Fruit fly (Drosophila melanogaster): ENCODE measurements around the gene GstZ2.
A peak's percentile ranks its signal among the peaks of the same experiment; 100 is the strongest.

GstZ2 gene

dm6 chr3R:9448320-9448719 lies 12.1 kb downstream of the GstZ2 start (continued):
- TF ChIP-seq lab (GFP tag; optimal IDR thresholded peaks at IDR 0.05) (peak; percentile 59), CG6765 (GFP tag; optimal IDR thresholded peaks at IDR 0.05) (peak; percentile 22), CG17568 (GFP tag; optimal IDR thresholded peaks at IDR 0.05) (peak; percentile 49), CG6813 (GFP tag; optimal IDR thresholded peaks at IDR 0.05) (peak; percentile 30), CG14014 (GFP tag; IDR thresholded peaks at IDR 0.05) (peak; percentile 33; the same call in 1 of the 2 replicates), luna (GFP tag; optimal IDR thresholded peaks at IDR 0.05) (no peak), nmo (GFP tag; optimal IDR thresholded peaks at IDR 0.05) (no peak), CG7556 (GFP tag; optimal IDR thresholded peaks at IDR 0.05) (no peak), Atf-2 (GFP tag; optimal IDR thresholded peaks at IDR 0.05) (no peak), Nf-YA (GFP tag; IDR thresholded peaks at IDR 0.05) (no peak), pnt (GFP tag; optimal IDR thresholded peaks at IDR 0.05) (no peak), pzg (GFP tag; optimal IDR thresholded peaks at IDR 0.05) (no peak), CG8924 (tag; optimal IDR thresholded peaks at IDR 0.05) (no peak), h (optimal IDR thresholded peaks at IDR 0.05) (no peak), CG11085 (GFP tag; IDR thresholded peaks at IDR 0.05) (no peak), CG7963 (GFP tag; IDR thresholded peaks at IDR 0.05; ENCODE audit: partially characterized antibody) (no peak), Fer3 (tag; optimal IDR thresholded peaks at IDR 0.05) (peak; percentile 18), mirr (GFP tag; optimal IDR thresholded peaks at IDR 0.05) (peak; percentile 0), disco-r (GFP tag; optimal IDR thresholded peaks at IDR 0.05) (no peak), cg (GFP tag; optimal IDR thresholded peaks at IDR 0.05) (no peak), pita (GFP tag; optimal IDR thresholded peaks at IDR 0.05) (no peak), Nf-YC (tag; optimal IDR thresholded peaks at IDR 0.05) (peak; percentile 13), CG12659 (GFP tag; optimal IDR thresholded peaks at IDR 0.05) (peak; percentile 7), HmgZ (tag; optimal IDR thresholded peaks at IDR 0.05) (peak; percentile 2), gsb (GFP tag; IDR thresholded peaks at IDR 0.05) (no peak), seq (GFP tag; IDR thresholded peaks at IDR 0.05) (0 out of 2 replicates have a peak, but pooled peaks have one; percentile 6), Xrp1 (GFP tag; IDR thresholded peaks at IDR 0.05) (peak; percentile 36; the same call in 1 of the 2 replicates), NFAT (GFP tag; IDR thresholded peaks at IDR 0.05) (no peak), HHEX (GFP tag; optimal IDR thresholded peaks at IDR 0.05) (peak; percentile 52), E2f2 (GFP tag; IDR thresholded peaks at IDR 0.05) (0 out of 2 replicates have a peak, but pooled peaks have one; percentile 19), CG15514 (GFP tag; optimal IDR thresholded peaks at IDR 0.05) (no peak), yki (optimal IDR thresholded peaks at IDR 0.05) (no peak), CrebB (tag; optimal IDR thresholded peaks at IDR 0.05) (peak; percentile 21), CG10543 (GFP tag; optimal IDR thresholded peaks at IDR 0.05) (peak; percentile 46), ham (GFP tag; IDR thresholded peaks at IDR 0.05) (no peak), ranshi (GFP tag; IDR thresholded peaks at IDR 0.05) (no peak), CG34376 (GFP tag; optimal IDR thresholded peaks at IDR 0.05) (peak; percentile 28), rib (GFP tag; IDR thresholded peaks at IDR 0.05) (no peak), Meics (GFP tag; optimal IDR thresholded peaks at IDR 0.05) (peak; percentile 9), CG15601 (tag; optimal IDR thresholded peaks at IDR 0.05) (peak; percentile 23), Neu2 (GFP tag; optimal IDR thresholded peaks at IDR 0.05; ENCODE audit: borderline replicate concordance) (no peak), caup (GFP tag; optimal IDR thresholded peaks at IDR 0.05; ENCODE audit: severe bottlenecking) (peak; percentile 29), CG10431 (GFP tag; optimal IDR thresholded peaks at IDR 0.05) (no peak), B-H1 (GFP tag; IDR thresholded peaks at IDR 0.05) (no peak), insv (GFP tag; optimal IDR thresholded peaks at IDR 0.05) (no peak), Awh (GFP tag; IDR thresholded peaks at IDR 0.05) (0 out of 2 replicates have a peak, but pooled peaks have one; percentile 15), CG14710 (tag; optimal IDR thresholded peaks at IDR 0.05) (no peak), CG2202 (tag; optimal IDR thresholded peaks at IDR 0.05) (no peak), CG1603 (tag; optimal IDR thresholded peaks at IDR 0.05) (no peak), odd (GFP tag; optimal IDR thresholded peaks at IDR 0.05) (peak; percentile 15), CG3995 (GFP tag; optimal IDR thresholded peaks at IDR 0.05) (no peak)
